Fruit fly (Drosophila melanogaster): ENCODE data around the gene v.

DNA sequence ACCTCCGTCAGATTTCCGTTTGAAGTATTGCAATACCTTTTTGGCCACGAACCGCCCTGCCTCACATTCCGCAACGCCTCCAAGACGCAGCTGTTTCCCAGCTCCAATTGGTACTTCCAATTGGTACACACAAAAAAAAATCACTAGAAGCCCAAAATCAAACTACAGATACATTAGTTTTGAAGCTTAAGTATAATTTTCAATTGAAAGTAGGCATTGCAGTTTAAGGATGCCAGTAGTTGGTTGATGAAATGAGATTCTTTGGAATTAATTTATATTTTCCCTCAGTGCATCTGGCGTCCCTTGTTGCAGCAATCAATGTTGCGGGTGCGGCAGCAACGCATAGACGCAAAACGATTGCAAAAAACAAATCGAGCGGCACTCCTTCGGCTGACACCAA, 10.0 kb downstream of the v start:
- TF ChIP-seq ttk (optimal IDR thresholded peaks at IDR 0.05) (no peak), h (optimal IDR thresholded peaks at IDR 0.05) (no peak)

Data from Kc167 (cell line).